Worm (Caenorhabditis elegans): ENCODE results near the gene col-33.

col-33 gene

ce11 chrIV:4269308-4269707 is 6.2 kb downstream of the col-33 start, which contains the start of gene F36A4.3:
Gene F36A4.3, plus strand, starts transcription at chrIV:4269608.
- no peak for TF ChIP-seq tra-4 (tag; optimal IDR thresholded peaks at IDR 0.05)
- TF ChIP-seq sea-1 (GFP tag; conservative IDR thresholded peaks at IDR 0.05) = no peak
- TF ChIP-seq hnd-1 (tag; optimal IDR thresholded peaks at IDR 0.05) = no peak
- TF ChIP-seq aly-1 (tag; optimal IDR thresholded peaks at IDR 0.05) = no peak
- TF ChIP-seq scrt-1 (GFP tag; IDR thresholded peaks at IDR 0.05) = no peak
- TF ChIP-seq flt-1 (GFP tag; IDR thresholded peaks at IDR 0.05) = no peak
- no peak for TF ChIP-seq hmg-4 (GFP tag; optimal IDR thresholded peaks at IDR 0.05)
- TF ChIP-seq hmbx-1 (tag; optimal IDR thresholded peaks at IDR 0.05) = no peak
- TF ChIP-seq tbx-11 (GFP tag; IDR thresholded peaks at IDR 0.05) = no peak
- no peak for TF ChIP-seq tbx-37 (GFP tag; conservative IDR thresholded peaks at IDR 0.05)
- no peak for TF ChIP-seq ama-1 (optimal IDR thresholded peaks at IDR 0.05)
- no peak for TF ChIP-seq ceh-13 (GFP tag; optimal IDR thresholded peaks at IDR 0.05)
- TF ChIP-seq ets-7 (tag; optimal IDR thresholded peaks at IDR 0.05) = no peak
- TF ChIP-seq ceh-36 (tag; optimal IDR thresholded peaks at IDR 0.05) = no peak
- TF ChIP-seq B0310.2 (tag; optimal IDR thresholded peaks at IDR 0.05) = no peak
- no peak for TF ChIP-seq pes-1 (GFP tag; IDR thresholded peaks at IDR 0.05)

ce11 chrIV:4270925-4271324 is 7.8 kb downstream of the col-33 start, which contains the start of gene F36A4.2:
Gene F36A4.2, plus strand, starts transcription at chrIV:4271225.
- TF ChIP-seq tbx-37 (GFP tag; conservative IDR thresholded peaks at IDR 0.05) (no peak), ama-1 (optimal IDR thresholded peaks at IDR 0.05) (no peak)

- no peak for TF ChIP-seq pes-1 (GFP tag; IDR thresholded peaks at IDR 0.05)
- no peak for TF ChIP-seq hmbx-1 (tag; optimal IDR thresholded peaks at IDR 0.05)
- no peak for TF ChIP-seq tbx-11 (GFP tag; IDR thresholded peaks at IDR 0.05)
Observed at ce11 chrIV:4272167-4272566, 9.1 kb downstream of the col-33 start, which contains the start of gene F36A4.1. Gene F36A4.1, plus strand, starts transcription at chrIV:4272467.

DNA sequence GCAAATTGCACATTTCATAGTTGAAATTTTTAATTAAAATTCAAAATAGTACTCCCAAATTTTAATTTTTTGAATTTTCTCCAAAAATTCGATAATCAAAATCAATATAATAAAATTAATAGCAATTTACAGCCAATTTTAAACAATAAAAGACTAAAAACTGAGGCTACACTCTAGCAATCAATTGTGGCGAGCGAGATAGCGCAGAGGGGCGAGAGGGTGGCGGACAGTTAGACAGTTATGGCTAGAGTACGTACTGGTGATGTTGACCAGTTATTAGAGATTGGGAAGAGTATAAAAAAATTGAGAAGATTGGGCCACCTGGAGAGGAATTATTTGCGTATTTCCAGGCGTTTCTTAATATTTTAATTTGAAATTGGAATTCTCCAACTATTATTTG is 14.6 kb downstream of the col-33 start, which contains the start of gene nhr-78:
TSS of gene nhr-78 (minus strand) at position 182 of the 400 bp plus-strand sequence.
- TF ChIP-seq tra-4 (tag; optimal IDR thresholded peaks at IDR 0.05) (no peak), tbx-37 (GFP tag; conservative IDR thresholded peaks at IDR 0.05) (no peak), scrt-1 (GFP tag; IDR thresholded peaks at IDR 0.05) (no peak), tbx-11 (GFP tag; IDR thresholded peaks at IDR 0.05) (no peak), pes-1 (GFP tag; IDR thresholded peaks at IDR 0.05) (no peak)

DNA sequence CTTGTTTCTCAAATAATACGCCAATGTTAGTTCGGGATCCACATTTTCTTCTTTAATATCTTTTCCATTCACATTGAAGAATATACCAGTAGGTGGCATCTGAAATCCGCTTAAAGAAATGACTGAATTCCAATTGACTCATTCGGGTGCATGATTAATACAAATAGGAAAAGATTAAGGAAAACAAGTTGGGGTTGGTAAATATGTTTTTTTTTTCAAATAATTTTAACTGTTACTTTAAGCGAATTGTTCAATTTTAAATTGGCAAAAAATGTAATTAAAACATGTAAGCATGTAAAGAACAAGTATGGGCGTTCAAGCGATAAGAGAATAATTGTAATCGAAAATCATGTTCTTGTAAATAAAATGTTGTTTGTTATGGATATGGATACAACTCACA is 20.9 kb downstream of the col-33 start, which contains the start of gene F15E6.6:
TSS of gene F15E6.6 (minus strand) at position 101 of the 400 bp plus-strand sequence.
- TF ChIP-seq F13C5.2 (tag; optimal IDR thresholded peaks at IDR 0.05) (no peak), hnd-1 (tag; optimal IDR thresholded peaks at IDR 0.05) (no peak), aly-1 (tag; optimal IDR thresholded peaks at IDR 0.05) (no peak), hmbx-1 (tag; optimal IDR thresholded peaks at IDR 0.05) (no peak), sea-1 (GFP tag; conservative IDR thresholded peaks at IDR 0.05) (no peak), scrt-1 (GFP tag; IDR thresholded peaks at IDR 0.05) (no peak), tbx-37 (GFP tag; conservative IDR thresholded peaks at IDR 0.05) (no peak), ceh-13 (GFP tag; optimal IDR thresholded peaks at IDR 0.05) (no peak), hmg-4 (GFP tag; optimal IDR thresholded peaks at IDR 0.05) (no peak), B0310.2 (tag; optimal IDR thresholded peaks at IDR 0.05) (no peak)

DNA sequence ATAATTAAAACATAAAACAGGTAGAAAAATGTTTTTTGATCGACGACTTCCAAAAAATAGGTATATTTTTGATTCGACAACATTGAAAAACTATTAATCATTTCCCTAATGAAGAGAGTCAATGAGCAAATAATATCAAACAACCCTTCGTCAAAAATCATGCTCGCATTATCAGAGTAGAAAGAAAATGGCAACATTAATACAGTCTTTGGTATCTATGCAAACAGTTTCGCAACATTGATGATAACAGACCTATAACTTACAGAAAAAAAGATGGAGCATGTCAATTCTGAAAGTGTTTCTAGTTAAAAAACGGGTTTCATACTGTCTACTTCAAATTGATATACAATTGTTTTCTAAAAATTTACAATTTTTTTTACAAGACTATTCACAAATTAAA is 21.9 kb downstream of the col-33 start:
- TF ChIP-seq tbx-37 (GFP tag; conservative IDR thresholded peaks at IDR 0.05) (no peak), hnd-1 (tag; optimal IDR thresholded peaks at IDR 0.05) (no peak), F13C5.2 (tag; optimal IDR thresholded peaks at IDR 0.05) (no peak), ceh-13 (GFP tag; optimal IDR thresholded peaks at IDR 0.05) (no peak), ceh-36 (tag; optimal IDR thresholded peaks at IDR 0.05) (no peak), tra-4 (tag; optimal IDR thresholded peaks at IDR 0.05) (no peak), ama-1 (optimal IDR thresholded peaks at IDR 0.05) (no peak), scrt-1 (GFP tag; IDR thresholded peaks at IDR 0.05) (no peak), aly-1 (tag; optimal IDR thresholded peaks at IDR 0.05) (no peak), flt-1 (GFP tag; IDR thresholded peaks at IDR 0.05) (no peak), hmg-4 (GFP tag; optimal IDR thresholded peaks at IDR 0.05) (no peak), sea-1 (GFP tag; conservative IDR thresholded peaks at IDR 0.05) (no peak), hmbx-1 (tag; optimal IDR thresholded peaks at IDR 0.05) (no peak), B0310.2 (tag; optimal IDR thresholded peaks at IDR 0.05) (no peak)

- TF ChIP-seq sea-1 (GFP tag; conservative IDR thresholded peaks at IDR 0.05) (no peak), ceh-36 (tag; optimal IDR thresholded peaks at IDR 0.05) (no peak), flt-1 (GFP tag; IDR thresholded peaks at IDR 0.05) (no peak), tbx-11 (GFP tag; IDR thresholded peaks at IDR 0.05) (no peak), hmg-4 (GFP tag; optimal IDR thresholded peaks at IDR 0.05) (no peak), hmbx-1 (tag; optimal IDR thresholded peaks at IDR 0.05) (no peak), ets-7 (tag; optimal IDR thresholded peaks at IDR 0.05) (no peak), scrt-1 (GFP tag; IDR thresholded peaks at IDR 0.05) (no peak), F13C5.2 (tag; optimal IDR thresholded peaks at IDR 0.05) (no peak), aly-1 (tag; optimal IDR thresholded peaks at IDR 0.05) (no peak), B0310.2 (tag; optimal IDR thresholded peaks at IDR 0.05) (no peak), ama-1 (optimal IDR thresholded peaks at IDR 0.05) (no peak), hnd-1 (tag; optimal IDR thresholded peaks at IDR 0.05) (no peak), pes-1 (GFP tag; IDR thresholded peaks at IDR 0.05) (no peak), tbx-37 (GFP tag; conservative IDR thresholded peaks at IDR 0.05) (no peak), tra-4 (tag; optimal IDR thresholded peaks at IDR 0.05) (no peak), ceh-13 (GFP tag; optimal IDR thresholded peaks at IDR 0.05) (no peak)
Observed at ce11 chrIV:4288332-4288731, 25.2 kb downstream of the col-33 start, which contains the start of gene srv-4. Gene srv-4, minus strand, starts transcription at chrIV:4288432.

DNA sequence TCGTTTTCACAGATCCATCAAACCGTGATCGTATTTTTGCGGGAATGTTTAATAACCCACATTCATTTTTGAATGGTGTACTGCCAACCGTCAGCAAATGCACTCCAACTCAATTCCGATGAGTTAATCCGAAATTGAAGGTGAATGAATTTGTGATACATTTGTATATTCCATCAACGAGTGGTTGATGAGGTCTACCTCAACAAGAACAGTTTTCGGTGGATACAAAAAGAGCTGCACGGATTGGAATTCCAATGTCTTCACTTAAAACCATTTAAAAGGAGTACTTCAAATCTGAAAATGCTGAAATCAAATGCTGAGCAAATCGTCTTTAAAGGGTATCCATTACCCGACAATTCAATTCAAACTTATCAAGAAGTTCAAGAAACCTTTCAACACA is 26.2 kb downstream of the col-33 start, which contains the start of gene F15E6.5:
TSS of gene F15E6.5 (plus strand) at position 301 of the 400 bp plus-strand sequence.
- no peak for TF ChIP-seq hmbx-1 (tag; optimal IDR thresholded peaks at IDR 0.05)
- no peak for TF ChIP-seq ama-1 (optimal IDR thresholded peaks at IDR 0.05)
- no peak for TF ChIP-seq B0310.2 (tag; optimal IDR thresholded peaks at IDR 0.05)
- no peak for TF ChIP-seq ets-7 (tag; optimal IDR thresholded peaks at IDR 0.05)
- TF ChIP-seq tbx-11 (GFP tag; IDR thresholded peaks at IDR 0.05) = no peak
- TF ChIP-seq hnd-1 (tag; optimal IDR thresholded peaks at IDR 0.05) = no peak
- no peak for TF ChIP-seq tbx-37 (GFP tag; conservative IDR thresholded peaks at IDR 0.05)
- TF ChIP-seq sea-1 (GFP tag; conservative IDR thresholded peaks at IDR 0.05) = no peak
- no peak for TF ChIP-seq flt-1 (GFP tag; IDR thresholded peaks at IDR 0.05)
- no peak for TF ChIP-seq ceh-36 (tag; optimal IDR thresholded peaks at IDR 0.05)
- no peak for TF ChIP-seq scrt-1 (GFP tag; IDR thresholded peaks at IDR 0.05)
- no peak for TF ChIP-seq pes-1 (GFP tag; IDR thresholded peaks at IDR 0.05)
- TF ChIP-seq hmg-4 (GFP tag; optimal IDR thresholded peaks at IDR 0.05) = no peak
- TF ChIP-seq tra-4 (tag; optimal IDR thresholded peaks at IDR 0.05) = no peak
- no peak for TF ChIP-seq F13C5.2 (tag; optimal IDR thresholded peaks at IDR 0.05)

All from whole organism, early embryonic.